Fruit fly (Drosophila melanogaster) whole organism: ENCODE results near the gene HDAC4.

Experiments used
- CG8478 ChIP-seq: fragments of >200 bp; optimal IDR thresholded peaks from 2 replicates; lab custom pipeline; 2018; ENCODE audit warnings: inconsistent platforms
- Dll ChIP-seq: fragments of >200 bp; optimal IDR thresholded peaks from 2 replicates; lab custom pipeline; 2017
- EcR ChIP-seq, 2 experiments: fragments of >200 bp; optimal IDR thresholded peaks; 2 replicates each; lab custom pipeline; 2017; ENCODE audit warnings: missing biosample characterization in 2 of 2, missing genetic modification characterization in 2 of 2, missing genetic modification reagents in 2 of 2
- pan ChIP-seq: fragments of >200 bp; optimal IDR thresholded peaks from 2 replicates; lab custom pipeline; 2017
- psq ChIP-seq: fragments of >200 bp; optimal IDR thresholded peaks from 2 replicates; lab custom pipeline; 2017
- usp ChIP-seq: fragments of >200 bp; optimal IDR thresholded peaks from 2 replicates; lab custom pipeline; 2017; ENCODE audit warnings: missing biosample characterization, missing genetic modification characterization, mixed read lengths

The HDAC4 gene

DNA sequence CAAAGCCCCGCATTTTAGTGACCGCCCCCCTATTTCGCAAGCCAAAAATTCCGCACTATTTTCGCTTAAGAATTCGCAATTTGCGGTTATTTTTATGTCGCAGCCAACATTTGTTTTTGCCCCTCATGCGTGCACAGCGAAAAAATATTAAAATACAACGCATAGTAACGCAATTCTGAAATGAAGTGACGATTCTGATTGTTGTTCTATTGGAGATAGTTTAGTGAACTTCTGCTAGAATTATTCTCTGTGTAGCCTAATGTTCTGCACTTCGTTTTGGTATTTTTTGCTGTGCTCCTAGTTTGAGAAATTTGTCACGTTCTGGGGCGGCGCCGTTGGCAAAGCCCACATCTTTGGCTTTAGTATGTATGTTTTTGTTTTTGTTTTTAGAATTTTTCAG, 63.6 kb downstream of the HDAC4 start:
- TF ChIP-seq CG8478 (lab: Kevin White, UChicago), result no peak

DNA sequence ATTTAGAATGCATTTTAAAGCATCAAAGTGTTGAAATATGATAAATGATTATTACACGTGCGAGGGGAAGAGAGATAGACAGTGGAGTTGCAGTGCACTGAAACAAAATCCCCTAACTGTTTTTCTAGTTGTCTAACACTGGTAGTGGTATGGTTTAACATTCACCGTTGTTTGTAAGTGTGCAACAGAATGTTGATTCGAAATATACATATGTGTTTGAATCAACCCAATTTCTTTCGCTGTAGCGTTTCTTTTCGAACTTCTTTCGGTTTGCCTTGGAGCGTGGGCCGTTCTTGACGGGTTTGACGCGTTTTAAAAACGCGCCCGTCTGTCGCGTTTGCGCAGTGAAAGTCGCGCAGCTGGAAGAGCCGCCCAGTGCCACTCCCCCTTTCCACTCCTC, 64.1 kb downstream of the HDAC4 start:
- TF ChIP-seq usp (no peak), pan (lab: Kevin White, UChicago) (no peak), EcR (GFP tag; optimal IDR thresholded peaks at IDR 0.05; lab: Kevin White, UChicago) (no peak), CG8478 (lab: Kevin White, UChicago) (no peak), Dll (no peak), psq (lab: Kevin White, UChicago) (no peak)

DNA sequence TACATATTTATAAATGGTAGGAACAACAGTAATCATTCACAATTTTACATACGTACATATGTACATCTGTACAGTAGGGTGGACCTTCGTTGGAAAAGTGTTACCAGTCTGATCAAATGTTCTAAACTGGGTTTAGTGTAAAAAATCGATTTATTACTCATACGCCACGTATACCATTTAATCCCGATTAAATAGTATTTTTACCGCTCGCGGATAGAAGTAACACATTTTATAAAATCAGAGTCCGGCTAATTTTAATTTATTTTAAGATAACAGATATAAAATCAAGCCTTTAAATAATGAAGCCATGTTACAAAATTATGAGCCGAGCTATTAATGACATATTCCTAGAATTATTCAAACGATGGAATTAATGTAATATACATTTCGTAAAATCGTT, 65.0 kb downstream of the HDAC4 start:
- TF ChIP-seq CG8478 (lab: Kevin White, UChicago) (no peak), psq (lab: Kevin White, UChicago) (no peak), Dll (no peak), EcR (GFP tag; optimal IDR thresholded peaks at IDR 0.05; lab: Kevin White, UChicago) (no peak), usp (no peak), pan (lab: Kevin White, UChicago) (no peak)

DNA sequence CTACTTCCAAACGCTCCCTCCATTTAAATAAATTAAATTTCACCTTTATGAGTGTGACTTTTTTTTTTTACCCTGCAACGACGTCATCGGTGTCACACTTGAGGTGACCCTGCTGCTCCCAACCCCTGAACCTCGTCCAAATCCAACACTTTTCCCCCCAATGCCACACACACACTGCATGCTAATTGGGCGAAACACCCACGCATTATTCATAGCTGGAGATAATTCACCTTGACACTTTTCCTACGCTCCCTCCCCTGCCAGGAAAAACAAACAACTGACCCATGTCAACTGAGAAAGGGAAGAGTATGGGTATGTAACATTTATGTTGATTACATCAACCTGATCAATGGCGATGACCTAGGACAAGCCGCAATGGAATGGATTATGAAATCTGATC, 66.1 kb downstream of the HDAC4 start:
- TF ChIP-seq CG8478 (lab: Kevin White, UChicago) (no peak), Dll (no peak), usp (no peak), psq (lab: Kevin White, UChicago) (no peak), pan (lab: Kevin White, UChicago) (no peak)

DNA sequence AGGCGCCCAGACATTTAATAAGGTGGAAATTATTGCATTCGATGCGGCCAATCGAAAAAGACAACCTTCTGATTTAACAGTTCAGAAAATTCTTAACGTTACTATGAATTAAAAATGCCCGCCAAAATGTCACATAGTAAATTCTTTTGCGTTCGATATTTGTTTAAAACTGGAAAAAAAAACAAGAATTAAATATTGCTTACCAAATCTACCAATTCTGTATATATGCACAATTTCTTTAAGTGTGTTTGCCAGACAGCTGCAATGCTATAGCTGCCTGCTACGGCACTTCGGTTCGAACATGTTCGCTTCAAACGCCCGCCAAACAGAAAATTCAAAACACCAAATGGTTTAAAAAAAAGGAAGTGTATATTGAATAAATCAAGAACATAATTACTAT, 71.4 kb downstream of the HDAC4 start:
- no peak for TF ChIP-seq CG8478 (lab: Kevin White, UChicago)
- TF ChIP-seq usp, result no peak
- TF ChIP-seq EcR (GFP tag; optimal IDR thresholded peaks at IDR 0.05; lab: Kevin White, UChicago), result no peak
- no peak for TF ChIP-seq pan (lab: Kevin White, UChicago)
- no peak for TF ChIP-seq Dll
- no peak for TF ChIP-seq psq (lab: Kevin White, UChicago)
